Fruit fly (Drosophila melanogaster) whole organism, embryonic: Measurements from ENCODE around the gene CG11668.
A peak's percentile ranks its signal among the peaks of the same experiment; 100 is the strongest.

ENCODE experiments used
- Adf1 ChIP-seq: fragments of 200-800 bp; sonication (Bioruptor generic); IDR thresholded peaks from 2 replicates; pipeline ENCODE4 v1.3.6; 2022; ENCODE audit warnings: missing biosample characterization, missing genetic modification characterization
- Antp ChIP-seq: fragments of 200-800 bp; sonication (Bioruptor generic); optimal IDR thresholded peaks from 3 replicates; lab custom pipeline; 2016; ENCODE audit warnings: missing biosample characterization, missing genetic modification characterization
- B-H2 ChIP-seq: fragments of 200-800 bp; sonication (Bioruptor generic); optimal IDR thresholded peaks from 2 replicates; lab custom pipeline; 2018; ENCODE audit warnings: missing biosample characterization, mild to moderate bottlenecking, missing genetic modification characterization
- Blimp-1 ChIP-seq: fragments of 200-800 bp; sonication (Bioruptor generic); optimal IDR thresholded peaks from 3 replicates; lab custom pipeline; 2018; ENCODE audit warnings: missing biosample characterization, missing genetic modification characterization, mild to moderate bottlenecking, moderate library complexity, missing genetic modification reagents
- BtbVII ChIP-seq: fragments of 200-800 bp; sonication (Bioruptor generic); optimal IDR thresholded peaks from 3 replicates; lab custom pipeline; 2017; ENCODE audit warnings: missing biosample characterization, mild to moderate bottlenecking, missing genetic modification characterization
- CG10209 ChIP-seq: fragments of 200-800 bp; sonication (Bioruptor generic); optimal IDR thresholded peaks from 3 replicates; lab custom pipeline; 2017; ENCODE audit warnings: missing biosample characterization, mild to moderate bottlenecking, missing genetic modification characterization, missing genetic modification reagents
- CG10959 ChIP-seq: fragments of 200-800 bp; sonication (Bioruptor generic); IDR thresholded peaks from 2 replicates; pipeline ENCODE4 v1.3.6; 2022; ENCODE audit warnings: missing biosample characterization, missing genetic modification characterization
- CG11398 ChIP-seq: fragments of 200-800 bp; sonication (Bioruptor generic); optimal IDR thresholded peaks from 2 replicates; lab custom pipeline; 2016; ENCODE audit warnings: missing biosample characterization, missing genetic modification characterization
- CG12236 ChIP-seq: fragments of 200-800 bp; sonication (Bioruptor generic); optimal IDR thresholded peaks from 2 replicates; lab custom pipeline; 2016; ENCODE audit warnings: missing biosample characterization, missing genetic modification characterization
- CG15269 ChIP-seq: fragments of 200-800 bp; sonication (Bioruptor generic); optimal IDR thresholded peaks from 2 replicates; lab custom pipeline; 2018; ENCODE audit warnings: missing biosample characterization, mild to moderate bottlenecking, missing genetic modification characterization, moderate library complexity
- CG16815 ChIP-seq: fragments of 200-800 bp; sonication (Bioruptor generic); optimal IDR thresholded peaks from 3 replicates; lab custom pipeline; 2017; ENCODE audit warnings: missing biosample characterization, mild to moderate bottlenecking, missing genetic modification characterization
- CG17612 ChIP-seq: fragments of 200-800 bp; sonication (Bioruptor generic); IDR thresholded peaks from 2 replicates; pipeline ENCODE4 v1.3.6; 2022; ENCODE audit warnings: missing biosample characterization, missing genetic modification characterization
- CG18011 ChIP-seq: fragments of 200-800 bp; sonication (Bioruptor generic); optimal IDR thresholded peaks from 2 replicates; lab custom pipeline; 2017; ENCODE audit warnings: missing biosample characterization, missing genetic modification characterization, mild to moderate bottlenecking, moderate library complexity, missing genotype
- CG2712 ChIP-seq: fragments of 200-800 bp; optimal IDR thresholded peaks from 3 replicates; lab custom pipeline; 2019; ENCODE audit warnings: missing biosample characterization, mild to moderate bottlenecking, missing genetic modification characterization, moderate library complexity
- CG3407 ChIP-seq: fragments of 200-800 bp; sonication (Bioruptor generic); optimal IDR thresholded peaks from 2 replicates; lab custom pipeline; 2018; ENCODE audit warnings: missing biosample characterization, mild to moderate bottlenecking, missing genetic modification characterization
- CG3726 ChIP-seq: fragments of 200-800 bp; sonication (Bioruptor generic); IDR thresholded peaks from 3 replicates; pipeline ENCODE4, ENCODE4 v1.3.6; 2022; ENCODE audit warnings: missing biosample characterization, missing genetic modification characterization
- CG3847 ChIP-seq: fragments of 200-800 bp; sonication (Bioruptor generic); IDR thresholded peaks from 2 replicates; pipeline ENCODE4 v1.3.6; 2022; ENCODE audit warnings: missing biosample characterization, missing genetic modification characterization
- CG3995 ChIP-seq: fragments of 200-800 bp; sonication (Bioruptor generic); optimal IDR thresholded peaks from 3 replicates; lab custom pipeline; 2016; ENCODE audit warnings: missing biosample characterization, missing genetic modification characterization
- CG4404 ChIP-seq: fragments of 200-800 bp; sonication (Bioruptor generic); IDR thresholded peaks from 2 replicates; pipeline ENCODE4 v1.3.6; 2022; ENCODE audit warnings: missing biosample characterization, missing genetic modification characterization
- CG4820 ChIP-seq: fragments of 200-800 bp; sonication (Bioruptor generic); optimal IDR thresholded peaks from 3 replicates; lab custom pipeline; 2016; ENCODE audit warnings: missing biosample characterization, missing genetic modification characterization
- CG7271 ChIP-seq: fragments of 200-800 bp; sonication (Bioruptor generic); optimal IDR thresholded peaks from 2 replicates; lab custom pipeline; 2018; ENCODE audit warnings: missing biosample characterization, mild to moderate bottlenecking, missing genetic modification characterization, moderate library complexity
- CG7372 ChIP-seq: fragments of 200-800 bp; sonication (Bioruptor generic); IDR thresholded peaks from 2 replicates; pipeline ENCODE4 v1.3.6; 2022; ENCODE audit warnings: missing biosample characterization, missing genetic modification characterization
- CG8765 ChIP-seq: fragments of 200-800 bp; sonication (Bioruptor generic); IDR thresholded peaks from 2 replicates; pipeline ENCODE4 v1.3.6; 2022; ENCODE audit warnings: missing biosample characterization, missing genetic modification characterization
- CG9932 ChIP-seq: fragments of 200-800 bp; sonication (Bioruptor generic); IDR thresholded peaks from 2 replicates; pipeline ENCODE4 v1.3.6; 2022; ENCODE audit warnings: missing biosample characterization, missing genetic modification characterization
- Camta ChIP-seq: fragments of 200-800 bp; sonication (Bioruptor generic); optimal IDR thresholded peaks from 2 replicates; lab custom pipeline; 2016; ENCODE audit warnings: missing biosample characterization, missing genetic modification characterization
- CoRest ChIP-seq: fragments of 200-800 bp; sonication (Bioruptor generic); optimal IDR thresholded peaks from 3 replicates; lab custom pipeline; 2018; ENCODE audit warnings: missing biosample characterization, mild to moderate bottlenecking, missing genetic modification characterization, moderate library complexity
- Doc2 ChIP-seq: fragments of 200-800 bp; sonication (Bioruptor generic); IDR thresholded peaks from 2 replicates; pipeline ENCODE4 v1.3.6; 2022; ENCODE audit warnings: missing biosample characterization, missing genetic modification characterization
- Drgx ChIP-seq: fragments of 200-800 bp; sonication (Bioruptor generic); IDR thresholded peaks from 2 replicates; pipeline ENCODE4 v1.3.6; 2022; ENCODE audit warnings: missing biosample characterization, missing genetic modification characterization
- Ets97D ChIP-seq: fragments of 200-800 bp; sonication (Bioruptor generic); optimal IDR thresholded peaks from 3 replicates; lab custom pipeline; 2016; ENCODE audit warnings: missing biosample characterization, missing genetic modification characterization
- Gsc ChIP-seq: fragments of 200-800 bp; sonication (Bioruptor generic); IDR thresholded peaks from 2 replicates; pipeline ENCODE4 v1.3.6; 2022; ENCODE audit warnings: missing biosample characterization, missing genetic modification characterization
- Hr39 ChIP-seq: fragments of >200 bp; optimal IDR thresholded peaks from 2 replicates; lab custom pipeline; 2017
- Lpt ChIP-seq: fragments of >200 bp; optimal IDR thresholded peaks from 2 replicates; lab custom pipeline; 2018; ENCODE audit warnings: missing biosample characterization, missing genetic modification characterization
- MESR4 ChIP-seq: fragments of 200-800 bp; sonication (Bioruptor generic); optimal IDR thresholded peaks from 2 replicates; lab custom pipeline; 2018; ENCODE audit warnings: missing biosample characterization, mild to moderate bottlenecking, missing genetic modification characterization, moderate library complexity
- Med ChIP-seq: fragments of 200-800 bp; sonication (Bioruptor generic); peaks from one replicate; lab custom pipeline; 2016; ENCODE audit warnings: missing biosample characterization, missing genetic modification characterization, mild to moderate bottlenecking, inconsistent platforms, moderate library complexity
- NFAT ChIP-seq: fragments of 200-800 bp; sonication (Bioruptor generic); IDR thresholded peaks from 2 replicates; pipeline ENCODE4 v1.3.6; 2022; ENCODE audit warnings: missing biosample characterization, missing genetic modification characterization
- Optix ChIP-seq: fragments of 200-800 bp; sonication (Bioruptor generic); IDR thresholded peaks from 3 replicates; pipeline ENCODE4 v1.3.6; 2022; ENCODE audit warnings: missing biosample characterization, missing genetic modification characterization
- Rx ChIP-seq: fragments of 200-800 bp; sonication (Bioruptor generic); IDR thresholded peaks from 2 replicates; pipeline ENCODE4 v1.3.6; 2022; ENCODE audit warnings: missing biosample characterization, missing genetic modification characterization
- TFAM ChIP-seq: fragments of 200-800 bp; sonication (Bioruptor generic); optimal IDR thresholded peaks from 2 replicates; lab custom pipeline; 2017; ENCODE audit warnings: missing biosample characterization, missing genetic modification characterization, inconsistent platforms
- bsh ChIP-seq, 2 experiments: fragments of 200-800 bp; sonication (Bioruptor generic); optimal IDR thresholded peaks; 2 replicates each; lab custom pipeline; 2017 to 2018; ENCODE audit warnings: mild to moderate bottlenecking in 2 of 2, missing biosample characterization in 2 of 2, missing genetic modification characterization in 2 of 2, moderate library complexity in 1 of 2
- cato ChIP-seq: fragments of 200-800 bp; sonication (Bioruptor generic); optimal IDR thresholded peaks from 2 replicates; lab custom pipeline; 2016; ENCODE audit warnings: missing biosample characterization, missing genetic modification characterization, borderline replicate concordance
- chinmo ChIP-seq: fragments of 200-800 bp; sonication (Bioruptor generic); IDR thresholded peaks from 4 replicates; pipeline ENCODE4 v1.3.6; 2022; ENCODE audit warnings: missing biosample characterization, missing genetic modification characterization; ENCODE audit not compliant: partially characterized antibody
- danr ChIP-seq: fragments of 200-800 bp; sonication (Bioruptor generic); IDR thresholded peaks from 2 replicates; pipeline ENCODE4 v1.3.6; 2022; ENCODE audit warnings: missing biosample characterization, missing genetic modification characterization
- dmrt99B ChIP-seq: fragments of 200-800 bp; sonication (Bioruptor generic); optimal IDR thresholded peaks from 2 replicates; lab custom pipeline; 2018; ENCODE audit warnings: missing biosample characterization, mild to moderate bottlenecking, missing genetic modification characterization, moderate library complexity
- eve ChIP-seq, 2 experiments: fragments of >200 bp; optimal IDR thresholded peaks; 2 replicates each; lab custom pipeline; 2017; ENCODE audit warnings: missing biosample characterization in 2 of 2, missing genetic modification characterization in 2 of 2
- gcm2 ChIP-seq: fragments of 200-800 bp; sonication (Bioruptor generic); optimal IDR thresholded peaks from 2 replicates; lab custom pipeline; 2016; ENCODE audit warnings: missing biosample characterization, missing genetic modification characterization
- grau ChIP-seq: fragments of 200-800 bp; optimal IDR thresholded peaks from 3 replicates; lab custom pipeline; 2019; ENCODE audit warnings: missing biosample characterization, mild to moderate bottlenecking, missing genetic modification characterization, moderate library complexity
- grn ChIP-seq: fragments of 200-800 bp; sonication (Bioruptor generic); optimal IDR thresholded peaks from 3 replicates; lab custom pipeline; 2017; ENCODE audit warnings: missing biosample characterization, missing genetic modification characterization
- ind ChIP-seq: fragments of 200-800 bp; sonication (Bioruptor generic); optimal IDR thresholded peaks from 3 replicates; lab custom pipeline; 2016; ENCODE audit warnings: missing biosample characterization, missing genetic modification characterization
- knrl ChIP-seq: fragments of 200-800 bp; sonication (Bioruptor generic); IDR thresholded peaks from 3 replicates; pipeline ENCODE4 v1.3.6; 2022; ENCODE audit warnings: missing biosample characterization, missing genetic modification characterization; ENCODE audit not compliant: partially characterized antibody
- lbe ChIP-seq: fragments of 200-800 bp; sonication (Bioruptor generic); optimal IDR thresholded peaks from 2 replicates; lab custom pipeline; 2016; ENCODE audit warnings: missing biosample characterization, mild to moderate bottlenecking, missing genetic modification characterization
- slou ChIP-seq: fragments of 200-800 bp; sonication (Bioruptor generic); optimal IDR thresholded peaks from 3 replicates; lab custom pipeline; 2016; ENCODE audit warnings: missing biosample characterization, missing genetic modification characterization
- unc-4 ChIP-seq: fragments of 200-800 bp; sonication (Bioruptor generic); IDR thresholded peaks from 2 replicates; pipeline ENCODE4 v1.3.6; 2022; ENCODE audit warnings: missing biosample characterization, missing genetic modification characterization; ENCODE audit not compliant: partially characterized antibody

CG11668 gene

dm6 chr3R:13068022-13068421, 29.8 kb downstream of the CG11668 start (continued):
- TF ChIP-seq unc-4 (GFP tag; lab: Robert Waterston, UW) (no peak), slou (peak; percentile 73), Adf1 (GFP tag; lab: Robert Waterston, UW) (no peak), CG8765 (GFP tag; lab: Robert Waterston, UW) (no peak), Med (GFP tag; lab: Kevin White, UChicago) (peak; percentile 97), Hr39 (lab: Kevin White, UChicago) (no peak), CG4820 (GFP tag; lab: Kevin White, UChicago) (peak; percentile 88), gcm2 (GFP tag; lab: Kevin White, UChicago) (peak; percentile 39), CoRest (tag; lab: Kevin White, UChicago) (peak; percentile 86), Rx (0 out of 2 replicates have a peak, but pooled peaks have one; percentile 16), Drgx (GFP tag; lab: Robert Waterston, UW) (no peak), CG9932 (GFP tag; lab: Robert Waterston, UW) (no peak), CG16815 (peak; percentile 22), lbe (no peak), danr (GFP tag; lab: Robert Waterston, UW) (peak; percentile 60), dmrt99B (tag; lab: Kevin White, UChicago) (peak; percentile 89), Camta (GFP tag; lab: Kevin White, UChicago) (peak; percentile 84), Blimp-1 (peak; percentile 95), CG10209 (peak; percentile 92), Lpt (GFP tag; lab: Kevin White, UChicago) (no peak), CG3847 (GFP tag; lab: Robert Waterston, UW) (no peak), ind (GFP tag; lab: Kevin White, UChicago) (peak; percentile 52), CG18011 (GFP tag; lab: Kevin White, UChicago) (peak; percentile 45), CG11398 (GFP tag; lab: Kevin White, UChicago) (peak; percentile 76), CG12236 (GFP tag; lab: Kevin White, UChicago) (peak; percentile 87), Gsc (no peak), CG7271 (tag; lab: Kevin White, UChicago) (peak; percentile 95), Doc2 (GFP tag; lab: Robert Waterston, UW) (no peak), CG10959 (peak; percentile 75), CG15269 (tag; lab: Kevin White, UChicago) (no peak), CG17612 (no peak), chinmo (GFP tag; lab: Robert Waterston, UW) (no peak), CG7372 (GFP tag; lab: Robert Waterston, UW) (no peak), B-H2 (no peak), eve (GFP tag; optimal IDR thresholded peaks at IDR 0.05; lab: Kevin White, UChicago) (no peak), cato (peak; percentile 71), Optix (GFP tag; lab: Robert Waterston, UW) (peak; percentile 42; the same call in 1 of the 3 replicates), BtbVII (GFP tag; lab: Kevin White, UChicago) (peak; percentile 94), knrl (GFP tag; lab: Robert Waterston, UW) (no peak), TFAM (GFP tag; lab: Kevin White, UChicago) (peak; percentile 91), CG3726 (GFP tag; lab: Robert Waterston, UW) (no peak), CG3407 (GFP tag; lab: Kevin White, UChicago) (peak; percentile 97), CG3995 (GFP tag; lab: Kevin White, UChicago) (peak; percentile 50), grn (GFP tag; lab: Kevin White, UChicago) (peak; percentile 75), CG4404 (GFP tag; lab: Robert Waterston, UW) (no peak), Ets97D (peak; percentile 27), grau (tag; lab: Kevin White, UChicago) (peak; percentile 64), bsh (GFP tag; optimal IDR thresholded peaks at IDR 0.05; lab: Kevin White, UChicago) (peak in 1 of 2 experiments; percentile 94), MESR4 (GFP tag; lab: Kevin White, UChicago) (peak; percentile 20), NFAT (GFP tag; lab: Robert Waterston, UW) (no peak), Antp (GFP tag; lab: Kevin White, UChicago) (peak; percentile 51), CG2712 (tag; lab: Kevin White, UChicago) (peak; percentile 88)
